Worm (Caenorhabditis elegans): ENCODE data around the gene ptr-4.

The ptr-4 gene

ce11 chrX:6041094-6041441 lies 24.7 kb downstream of the ptr-4 start:
- TF ChIP-seq lin-38 (GFP tag; IDR thresholded peaks at IDR 0.05) (no peak), ces-1 (GFP tag; optimal IDR thresholded peaks at IDR 0.05) (no peak), ceh-44 (GFP tag; IDR thresholded peaks at IDR 0.05) (no peak), dmd-6 (GFP tag; IDR thresholded peaks at IDR 0.05) (0 out of 2 replicates have a peak, but pooled peaks have one; percentile 10), php-3 (GFP tag; IDR thresholded peaks at IDR 0.05) (peak; percentile 58), tag-97 (GFP tag; IDR thresholded peaks at IDR 0.05) (no peak), dve-1 (tag; optimal IDR thresholded peaks at IDR 0.05; ENCODE audit: insufficient read depth) (peak; percentile 27), spr-3 (GFP tag; optimal IDR thresholded peaks at IDR 0.05) (no peak), nhr-77 (tag; optimal IDR thresholded peaks at IDR 0.05) (no peak), snpc-1.2 (GFP tag; IDR thresholded peaks at IDR 0.05) (no peak), saeg-2 (GFP tag; IDR thresholded peaks at IDR 0.05) (no peak), hlh-11 (tag; optimal IDR thresholded peaks at IDR 0.05) (peak; percentile 64), hif-1 (tag; optimal IDR thresholded peaks at IDR 0.05) (no peak), jun-1 (tag; optimal IDR thresholded peaks at IDR 0.05) (no peak), daf-16 (GFP tag; optimal IDR thresholded peaks at IDR 0.05) (no peak), daf-16 (tag; optimal IDR thresholded peaks at IDR 0.05) (peak; percentile 0), nhr-42 (GFP tag; IDR thresholded peaks at IDR 0.05) (no peak), ZK546.5 (tag; optimal IDR thresholded peaks at IDR 0.05) (no peak), snpc-4 (tag; optimal IDR thresholded peaks at IDR 0.05) (no peak), hlh-30 (tag; optimal IDR thresholded peaks at IDR 0.05; ENCODE audit: insufficient read depth) (peak; percentile 26), T26A8.4 (GFP tag; IDR thresholded peaks at IDR 0.05) (no peak), nhr-28 (tag; optimal IDR thresholded peaks at IDR 0.05) (peak; percentile 37), fos-1 (tag; optimal IDR thresholded peaks at IDR 0.05) (no peak), skn-1 (tag; optimal IDR thresholded peaks at IDR 0.05) (no peak), madf-9 (GFP tag; conservative IDR thresholded peaks at IDR 0.05) (no peak)

- TF ChIP-seq aha-1 (tag) (peak; percentile 73), set-16 (GFP tag; IDR thresholded peaks at IDR 0.05) (peak; percentile 78), unc-62 (GFP tag; optimal IDR thresholded peaks at IDR 0.05 in 1 of 2) (peak in 1 of 2 experiments; percentile 74), unc-62 (tag; optimal IDR thresholded peaks at IDR 0.05) (no peak), mxl-3 (GFP tag; optimal IDR thresholded peaks at IDR 0.05) (peak; percentile 2), egl-27 (tag; optimal IDR thresholded peaks at IDR 0.05) (no peak), R02D3.7 (tag; optimal IDR thresholded peaks at IDR 0.05) (no peak), daf-16 (GFP tag; optimal IDR thresholded peaks at IDR 0.05) (peak in 1 of 2 experiments; percentile 22), daf-16 (tag; optimal IDR thresholded peaks at IDR 0.05) (no peak), nhr-41 (GFP tag; IDR thresholded peaks at IDR 0.05) (no peak), madf-9 (GFP tag; conservative IDR thresholded peaks at IDR 0.05) (no peak)
Measured at ce11 chrX:6040435-6041093, 25.2 kb downstream of the ptr-4 start.

ce11 chrX:6039544-6039943 lies 26.2 kb downstream of the ptr-4 start, which contains the start of gene hsp-25:
Gene hsp-25 (minus strand): TSS chrX:6039644.
- no peak for TF ChIP-seq ama-1 (optimal IDR thresholded peaks at IDR 0.05)
- TF ChIP-seq attf-4 (tag; optimal IDR thresholded peaks at IDR 0.05) = no peak
- TF ChIP-seq aly-2 (tag; optimal IDR thresholded peaks at IDR 0.05) = no peak
- TF ChIP-seq unc-62 (GFP tag; optimal IDR thresholded peaks at IDR 0.05 in 1 of 2) = peak in 1 of 2 experiments; percentile 72
- TF ChIP-seq unc-62 (tag; optimal IDR thresholded peaks at IDR 0.05) = no peak
- no peak for TF ChIP-seq ceh-82 (tag; optimal IDR thresholded peaks at IDR 0.05)
- TF ChIP-seq nhr-111 (GFP tag; optimal IDR thresholded peaks at IDR 0.05) = no peak
- TF ChIP-seq hlh-11 (tag; optimal IDR thresholded peaks at IDR 0.05) = no peak
- no peak for TF ChIP-seq lsy-2 (tag; optimal IDR thresholded peaks at IDR 0.05)
- peak; percentile 29 for TF ChIP-seq aha-1 (tag)
- no peak for TF ChIP-seq F49E8.2 (tag; optimal IDR thresholded peaks at IDR 0.05; ENCODE audit: borderline replicate concordance)
- no peak for TF ChIP-seq lin-1 (GFP tag; IDR thresholded peaks at IDR 0.05)
- no peak for TF ChIP-seq dmd-9 (GFP tag; IDR thresholded peaks at IDR 0.05)
